Fruit fly (Drosophila melanogaster): ENCODE results near the gene CG42570.
A peak's percentile ranks its signal among the peaks of the same experiment; 100 is the strongest.

CG42570 gene

dm6 chr3L:15728195-15728594 lies 10.6 kb downstream of the CG42570 start, which contains the start of gene comm (continued):
- TF ChIP-seq knrl (GFP tag; IDR thresholded peaks at IDR 0.05; ENCODE audit: partially characterized antibody) (no peak), sqz (GFP tag; optimal IDR thresholded peaks at IDR 0.05) (peak; percentile 71), Hsf (GFP tag; optimal IDR thresholded peaks at IDR 0.05) (no peak), CG2875 (GFP tag; optimal IDR thresholded peaks at IDR 0.05) (no peak), Oli (tag; optimal IDR thresholded peaks at IDR 0.05) (no peak), CG4730 (GFP tag; IDR thresholded peaks at IDR 0.05) (no peak), pita (GFP tag; optimal IDR thresholded peaks at IDR 0.05) (no peak), CG2678 (tag; optimal IDR thresholded peaks at IDR 0.05) (peak; percentile 28), CrebB (tag; optimal IDR thresholded peaks at IDR 0.05) (peak; percentile 59), Hand (GFP tag; optimal IDR thresholded peaks at IDR 0.05) (peak; percentile 11), ash1 (GFP tag; optimal IDR thresholded peaks at IDR 0.05) (peak; percentile 73), CG1832 (GFP tag; optimal IDR thresholded peaks at IDR 0.05) (no peak), bbx (GFP tag; IDR thresholded peaks at IDR 0.05; ENCODE audit: partially characterized antibody) (peak; percentile 78), lab (GFP tag; optimal IDR thresholded peaks at IDR 0.05) (peak; percentile 42), Hey (tag; optimal IDR thresholded peaks at IDR 0.05) (no peak), seq (GFP tag; IDR thresholded peaks at IDR 0.05) (0 out of 2 replicates have a peak, but pooled peaks have one; percentile 16), CG1792 (GFP tag; optimal IDR thresholded peaks at IDR 0.05) (no peak), Hmx (GFP tag; optimal IDR thresholded peaks at IDR 0.05) (no peak), CG18619 (GFP tag; optimal IDR thresholded peaks at IDR 0.05) (no peak), CG34224 (GFP tag; IDR thresholded peaks at IDR 0.05; ENCODE audit: partially characterized antibody) (peak; percentile 63; the same call in 2 of the 3 replicates), CG30020 (tag; optimal IDR thresholded peaks at IDR 0.05) (no peak), Gsc (GFP tag; IDR thresholded peaks at IDR 0.05) (no peak), run (tag; optimal IDR thresholded peaks at IDR 0.05) (no peak), gcm2 (GFP tag; optimal IDR thresholded peaks at IDR 0.05) (no peak), Scr (GFP tag; IDR thresholded peaks at IDR 0.05; ENCODE audit: partially characterized antibody) (peak; percentile 49), wor (GFP tag; IDR thresholded peaks at IDR 0.05) (no peak), Oaz (GFP tag; IDR thresholded peaks at IDR 0.05) (no peak), ATbp (GFP tag; optimal IDR thresholded peaks at IDR 0.05) (no peak), CG7372 (GFP tag; IDR thresholded peaks at IDR 0.05) (no peak), zfh1 (GFP tag; IDR thresholded peaks at IDR 0.05) (no peak; the same call in 2 of the 3 replicates), Fer1 (GFP tag; optimal IDR thresholded peaks at IDR 0.05) (peak; percentile 62), CG18476 (GFP tag; optimal IDR thresholded peaks at IDR 0.05) (no peak), CG3847 (GFP tag; IDR thresholded peaks at IDR 0.05) (no peak), Aef1 (GFP tag; IDR thresholded peaks at IDR 0.05) (no peak), her (GFP tag; optimal IDR thresholded peaks at IDR 0.05) (peak; percentile 46), CG31365 (tag; optimal IDR thresholded peaks at IDR 0.05) (no peak), CG16779 (GFP tag; IDR thresholded peaks at IDR 0.05) (no peak), hkb (optimal IDR thresholded peaks at IDR 0.05) (no peak), hkb (GFP tag; IDR thresholded peaks at IDR 0.05) (0 out of 2 replicates have a peak, but pooled peaks have one; percentile 41), Dek (tag; optimal IDR thresholded peaks at IDR 0.05) (peak; percentile 5), Hr3 (GFP tag; optimal IDR thresholded peaks at IDR 0.05) (no peak), unpg (GFP tag; optimal IDR thresholded peaks at IDR 0.05) (peak; percentile 27), CG8478 (optimal IDR thresholded peaks at IDR 0.05) (no peak), Mad (GFP tag; optimal IDR thresholded peaks at IDR 0.05) (peak; percentile 4), CG31224 (GFP tag; IDR thresholded peaks at IDR 0.05) (no peak), mirr (GFP tag; optimal IDR thresholded peaks at IDR 0.05) (peak; percentile 44), Camta (GFP tag; optimal IDR thresholded peaks at IDR 0.05) (no peak), Eip74EF (GFP tag; optimal IDR thresholded peaks at IDR 0.05) (peak in 1 of 2 experiments; percentile 32), Six4 (GFP tag; optimal IDR thresholded peaks at IDR 0.05) (no peak), CG14014 (GFP tag; IDR thresholded peaks at IDR 0.05) (peak; percentile 59; the same call in 1 of the 2 replicates), cg (GFP tag; optimal IDR thresholded peaks at IDR 0.05) (peak; percentile 44)
